Worm (Caenorhabditis elegans): ENCODE measurements around the gene rbm-25.

DNA sequence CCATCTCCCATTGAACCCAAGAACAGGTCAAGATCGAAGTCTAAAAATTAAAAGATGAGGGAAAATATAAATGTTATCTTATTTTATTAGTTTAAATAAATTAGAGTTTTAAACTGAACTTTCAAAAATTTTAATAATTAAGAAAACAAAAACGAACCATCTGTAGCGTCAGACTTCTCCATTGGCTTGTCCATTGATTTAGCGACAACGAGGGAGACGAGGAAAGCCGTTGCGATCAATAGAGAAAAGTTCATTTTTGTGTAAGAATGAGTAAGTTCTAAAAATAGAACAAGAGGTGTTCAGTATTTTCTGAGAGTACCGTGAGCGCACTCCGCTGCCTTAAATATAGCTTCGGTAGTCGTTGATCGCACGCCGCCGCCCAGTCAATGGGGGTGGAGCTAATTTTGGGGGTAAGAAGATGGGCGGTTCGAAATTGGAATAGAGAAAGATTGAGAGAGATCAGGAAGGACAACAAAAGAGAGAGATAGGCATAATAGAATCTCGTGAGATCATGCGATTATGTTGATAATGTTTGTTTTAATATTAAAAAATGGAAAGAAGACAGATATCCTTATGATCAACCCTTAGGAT lies 52.1 kb downstream of the rbm-25 start, which contains the start of gene F45D3.3:
- TF ChIP-seq lsy-2 (tag; optimal IDR thresholded peaks at IDR 0.05) (no peak), egl-27 (tag; optimal IDR thresholded peaks at IDR 0.05) (peak; percentile 25)
